Worm (Caenorhabditis elegans): ENCODE measurements around the gene ins-1.

- TF ChIP-seq lin-39 (tag; optimal IDR thresholded peaks at IDR 0.05) (no peak), zag-1 (tag; optimal IDR thresholded peaks at IDR 0.05) (no peak), nhr-10 (tag; optimal IDR thresholded peaks at IDR 0.05) (no peak), lin-13 (GFP tag; optimal IDR thresholded peaks at IDR 0.05) (no peak), blmp-1 (tag; optimal IDR thresholded peaks at IDR 0.05; ENCODE audit: insufficient read depth) (no peak), elt-1 (tag; optimal IDR thresholded peaks at IDR 0.05) (no peak)
These were observed 22.7 kb upstream of the ins-1 start, which contains the start of gene R10H10.7 for ce11 chrIV:10413828-10414227.
